Worm (Caenorhabditis elegans) whole organism, young adult: ENCODE measurements around the gene prmt-9.

Experiments used
- B0019.2 ChIP-seq: fragments of 200-800 bp; sonication (Bioruptor generic); conservative IDR thresholded peaks from 2 replicates; pipeline ENCODE4 v1.3.6; 2022; ENCODE audit warnings: missing genetic modification reagents, missing genetic modification characterization, missing compliant biosample characterization
- F10E7.11 ChIP-seq: sonication (generic microtip); optimal IDR thresholded peaks from 2 replicates; lab custom pipeline; 2017; ENCODE audit warnings: mild to moderate bottlenecking, missing genetic modification characterization, moderate library complexity, missing compliant biosample characterization
- F22D6.2 ChIP-seq: sonication (generic microtip); optimal IDR thresholded peaks from 2 replicates; lab custom pipeline; 2016; ENCODE audit warnings: mild to moderate bottlenecking, missing genetic modification characterization, missing compliant biosample characterization
- K11D2.4 ChIP-seq: fragments of 200-800 bp; sonication (Bioruptor generic); IDR thresholded peaks from 2 replicates; pipeline ENCODE4 v1.3.6; 2022; ENCODE audit warnings: missing genetic modification reagents, missing genetic modification characterization, missing compliant biosample characterization
- Y53G8AR.9 ChIP-seq: fragments of 200-800 bp; sonication (Bioruptor generic); conservative IDR thresholded peaks from 2 replicates; pipeline ENCODE4 v1.3.6; 2022; ENCODE audit warnings: missing genetic modification reagents, missing genetic modification characterization, missing compliant biosample characterization
- Y56A3A.18 ChIP-seq: fragments of 200-800 bp; sonication (Bioruptor generic); IDR thresholded peaks from 2 replicates; pipeline ENCODE4 v1.3.6; 2022; ENCODE audit warnings: missing genetic modification reagents, missing genetic modification characterization, missing compliant biosample characterization
- Y95B8A.8 ChIP-seq: fragments of 200-800 bp; sonication (Bioruptor generic); IDR thresholded peaks from 2 replicates; pipeline ENCODE4 v1.3.6; 2022; ENCODE audit warnings: missing genetic modification reagents, missing genetic modification characterization, missing compliant biosample characterization
- akir-1 ChIP-seq: fragments of 200-800 bp; sonication (Bioruptor generic); optimal IDR thresholded peaks from 2 replicates; lab custom pipeline; 2018; ENCODE audit warnings: mild to moderate bottlenecking, missing genetic modification characterization, moderate library complexity, missing compliant biosample characterization
- ama-1 ChIP-seq, 3 experiments: fragments of 150-350 bp in 1 of 3; sonication (generic microtip) in 2 of 3; optimal IDR thresholded peaks; 2 replicates each; lab custom pipeline; 2014 to 2018; ENCODE audit warnings: missing biosample characterization in 2 of 3, missing genetic modification characterization in 2 of 3, missing genetic modification reagents in 2 of 3
- athp-1 ChIP-seq: sonication (generic microtip); optimal IDR thresholded peaks from 2 replicates; lab custom pipeline; 2017; ENCODE audit warnings: mild to moderate bottlenecking, missing genetic modification characterization, missing compliant biosample characterization
- attf-3 ChIP-seq: fragments of 200-800 bp; sonication (Bioruptor generic); conservative IDR thresholded peaks from 2 replicates; pipeline ENCODE4 v1.3.6; 2022; ENCODE audit warnings: missing genetic modification reagents, missing genetic modification characterization, missing compliant biosample characterization
- attf-5 ChIP-seq: fragments of 200-800 bp; sonication (Bioruptor generic); optimal IDR thresholded peaks from 2 replicates; lab custom pipeline; 2018; ENCODE audit warnings: mild to moderate bottlenecking, missing genetic modification characterization, missing compliant biosample characterization
- ccch-3 ChIP-seq: fragments of 200-800 bp; sonication (Bioruptor generic); optimal IDR thresholded peaks from 2 replicates; lab custom pipeline; 2018; ENCODE audit warnings: mild to moderate bottlenecking, missing genetic modification characterization, missing compliant biosample characterization
- cebp-1 ChIP-seq, 2 experiments: fragments of 200-800 bp in 1 of 2; sonication (Bioruptor generic) in 1 of 2; sonication (generic microtip) in 1 of 2; IDR thresholded peaks in 1 of 2; optimal IDR thresholded peaks in 1 of 2; 2 replicates each; pipeline versions ENCODE4 v1.3.6 to Lab custom; 2017 to 2022; ENCODE audit warnings: missing compliant biosample characterization in 2 of 2, missing genetic modification characterization in 2 of 2, mild to moderate bottlenecking in 1 of 2, missing genetic modification reagents in 1 of 2, moderate library complexity in 1 of 2
- cebp-2 ChIP-seq: fragments of 200-800 bp; sonication (Bioruptor generic); IDR thresholded peaks from 2 replicates; pipeline ENCODE4 v1.3.6; 2022; ENCODE audit warnings: missing genetic modification characterization, missing compliant biosample characterization
- ceh-27 ChIP-seq: fragments of 200-800 bp; sonication (Bioruptor generic); optimal IDR thresholded peaks from 2 replicates; lab custom pipeline; 2018; ENCODE audit warnings: mild to moderate bottlenecking, missing genetic modification characterization, moderate library complexity, missing compliant biosample characterization
- dpl-1 ChIP-seq: fragments of 150-350 bp; optimal IDR thresholded peaks from 2 replicates; lab custom pipeline; 2014; ENCODE audit warnings: missing biosample characterization, missing genetic modification reagents, missing genetic modification characterization
- ekl-4 ChIP-seq: fragments of 200-800 bp; sonication (Bioruptor generic); IDR thresholded peaks from 2 replicates; pipeline ENCODE4 v1.3.6; 2022; ENCODE audit warnings: missing genetic modification reagents, missing genetic modification characterization, missing compliant biosample characterization
- him-1 ChIP-seq: sonication (generic microtip); optimal IDR thresholded peaks from 2 replicates; lab custom pipeline; 2016; ENCODE audit warnings: missing genotype, missing genetic modification reagents, missing genetic modification characterization, missing compliant biosample characterization
- hlh-26 ChIP-seq: fragments of 200-800 bp; sonication (Bioruptor generic); conservative IDR thresholded peaks from 2 replicates; pipeline ENCODE4 v1.3.6; 2022; ENCODE audit warnings: missing genetic modification reagents, missing genetic modification characterization, missing compliant biosample characterization
- hmg-20 ChIP-seq: fragments of 200-800 bp; sonication (Bioruptor generic); IDR thresholded peaks from 2 replicates; pipeline ENCODE4 v1.3.6; 2022; ENCODE audit warnings: missing genetic modification reagents, missing genetic modification characterization, missing compliant biosample characterization
- hsf-1 ChIP-seq: fragments of 200-800 bp; sonication (Bioruptor generic); IDR thresholded peaks from 2 replicates; pipeline ENCODE4 v1.3.6; 2022; ENCODE audit warnings: missing genetic modification reagents, missing genetic modification characterization, missing compliant biosample characterization
- let-607 ChIP-seq, 2 experiments: fragments of 200-800 bp in 1 of 2; sonication (Bioruptor generic) in 1 of 2; sonication (generic microtip) in 1 of 2; optimal IDR thresholded peaks; 2 replicates each; lab custom pipeline; 2016 to 2018; ENCODE audit warnings: mild to moderate bottlenecking in 2 of 2, missing compliant biosample characterization in 2 of 2, missing genetic modification characterization in 2 of 2, moderate library complexity in 2 of 2, missing genotype in 1 of 2
- lin-26 ChIP-seq: fragments of 200-800 bp; sonication (Bioruptor generic); IDR thresholded peaks from 2 replicates; pipeline ENCODE4 v1.3.6; 2022; ENCODE audit warnings: missing genetic modification reagents, missing genetic modification characterization, missing compliant biosample characterization
- lin-54 ChIP-seq: fragments of 200-800 bp; sonication (Bioruptor generic); optimal IDR thresholded peaks from 2 replicates; lab custom pipeline; 2018; ENCODE audit warnings: mild to moderate bottlenecking, missing genetic modification characterization, missing compliant biosample characterization
- lsl-1 ChIP-seq: fragments of 200-800 bp; sonication (Bioruptor generic); optimal IDR thresholded peaks from 2 replicates; lab custom pipeline; 2018; ENCODE audit warnings: mild to moderate bottlenecking, missing genetic modification characterization, moderate library complexity, missing compliant biosample characterization
- madf-8 ChIP-seq: fragments of 200-800 bp; sonication (Bioruptor generic); conservative IDR thresholded peaks from 2 replicates; pipeline ENCODE4 v1.3.6; 2022; ENCODE audit warnings: missing genetic modification reagents, missing genetic modification characterization, missing compliant biosample characterization
- mes-4 ChIP-seq: sonication (generic microtip); optimal IDR thresholded peaks from 2 replicates; lab custom pipeline; 2016; ENCODE audit warnings: missing genotype, missing genetic modification characterization, missing compliant biosample characterization
- nfyb-1 ChIP-seq: fragments of 200-800 bp; sonication (Bioruptor generic); IDR thresholded peaks from 2 replicates; pipeline ENCODE4 v1.3.6; 2022; ENCODE audit warnings: missing genetic modification reagents, missing genetic modification characterization, missing compliant biosample characterization
- nhr-90 ChIP-seq: sonication (generic microtip); optimal IDR thresholded peaks from 2 replicates; lab custom pipeline; 2016; ENCODE audit warnings: missing genotype, mild to moderate bottlenecking, missing genetic modification characterization, missing compliant biosample characterization
- rcor-1 ChIP-seq: fragments of 200-800 bp; sonication (Bioruptor generic); IDR thresholded peaks from 2 replicates; pipeline ENCODE4 v1.3.6; 2022; ENCODE audit warnings: missing genetic modification reagents, missing genetic modification characterization, missing compliant biosample characterization
- rec-8 ChIP-seq, 2 experiments: sonication (generic microtip); optimal IDR thresholded peaks; 2 replicates each; lab custom pipeline; 2016; ENCODE audit warnings: mild to moderate bottlenecking in 2 of 2, missing genetic modification characterization in 2 of 2, missing genetic modification reagents in 2 of 2, missing genotype in 2 of 2, missing biosample characterization in 1 of 2, missing compliant biosample characterization in 1 of 2, moderate library complexity in 1 of 2
- sdz-38 ChIP-seq: sonication (generic microtip); optimal IDR thresholded peaks from 2 replicates; lab custom pipeline; 2016; ENCODE audit warnings: missing genotype, missing genetic modification characterization, missing compliant biosample characterization
- sea-2 ChIP-seq: fragments of 200-800 bp; sonication (Bioruptor generic); IDR thresholded peaks from 2 replicates; pipeline ENCODE4 v1.3.6; 2022; ENCODE audit warnings: missing genetic modification characterization, missing compliant biosample characterization
- snpc-1.1 ChIP-seq: sonication (generic microtip); optimal IDR thresholded peaks from 2 replicates; lab custom pipeline; 2017; ENCODE audit warnings: missing genetic modification characterization, mild to moderate bottlenecking, missing compliant biosample characterization, antibody characterized with exemption, moderate library complexity, missing genotype, missing genetic modification reagents; ENCODE audit not compliant: insufficient read depth
- snpc-1.3 ChIP-seq: sonication (generic microtip); optimal IDR thresholded peaks from 2 replicates; lab custom pipeline; 2017; ENCODE audit warnings: missing genetic modification characterization, mild to moderate bottlenecking, missing compliant biosample characterization, antibody characterized with exemption, moderate library complexity, missing genotype, missing genetic modification reagents; ENCODE audit not compliant: insufficient read depth
- somi-1 ChIP-seq: fragments of 200-800 bp; sonication (Bioruptor generic); optimal IDR thresholded peaks from 2 replicates; lab custom pipeline; 2018; ENCODE audit warnings: mild to moderate bottlenecking, missing genetic modification characterization, missing compliant biosample characterization
- tbp1 ChIP-seq: fragments of 200-800 bp; sonication (Bioruptor generic); optimal IDR thresholded peaks from 2 replicates; lab custom pipeline; 2018; ENCODE audit warnings: mild to moderate bottlenecking, missing genetic modification characterization, missing compliant biosample characterization
- tbx-9 ChIP-seq: sonication (generic microtip); optimal IDR thresholded peaks from 2 replicates; lab custom pipeline; 2016; ENCODE audit warnings: borderline replicate concordance, missing genetic modification characterization, inconsistent platforms, missing compliant biosample characterization
- tlf-1 ChIP-seq: fragments of 200-800 bp; sonication (Bioruptor generic); optimal IDR thresholded peaks from 2 replicates; lab custom pipeline; 2018; ENCODE audit warnings: mild to moderate bottlenecking, missing genetic modification characterization, missing compliant biosample characterization
- unc-62 ChIP-seq: fragments of 150-350 bp; optimal IDR thresholded peaks from 2 replicates; lab custom pipeline; 2014; ENCODE audit warnings: missing biosample characterization, missing genetic modification reagents, missing genetic modification characterization
- zim-3 ChIP-seq: sonication (generic microtip); optimal IDR thresholded peaks from 2 replicates; lab custom pipeline; 2017; ENCODE audit warnings: mild to moderate bottlenecking, missing genetic modification characterization, moderate library complexity, missing compliant biosample characterization
- ztf-18 ChIP-seq: sonication (generic microtip); optimal IDR thresholded peaks from 2 replicates; lab custom pipeline; 2016; ENCODE audit warnings: missing genotype, mild to moderate bottlenecking, missing genetic modification characterization, missing compliant biosample characterization
- ztf-22 ChIP-seq: fragments of 200-800 bp; sonication (Bioruptor generic); optimal IDR thresholded peaks from 2 replicates; lab custom pipeline; 2018; ENCODE audit warnings: mild to moderate bottlenecking, missing genetic modification characterization, moderate library complexity, missing compliant biosample characterization
- ztf-26 ChIP-seq: sonication (generic microtip); optimal IDR thresholded peaks from 2 replicates; lab custom pipeline; 2017; ENCODE audit warnings: missing genetic modification characterization, missing compliant biosample characterization
- ztf-3 ChIP-seq: fragments of 200-800 bp; sonication (Bioruptor generic); optimal IDR thresholded peaks from 2 replicates; lab custom pipeline; 2018; ENCODE audit warnings: mild to moderate bottlenecking, missing genetic modification characterization, missing compliant biosample characterization
- ztf-6 ChIP-seq: fragments of 200-800 bp; sonication (Bioruptor generic); IDR thresholded peaks from 2 replicates; pipeline ENCODE4 v1.3.6; 2022; ENCODE audit warnings: missing genetic modification reagents, missing genetic modification characterization, missing compliant biosample characterization

The prmt-9 gene

DNA sequence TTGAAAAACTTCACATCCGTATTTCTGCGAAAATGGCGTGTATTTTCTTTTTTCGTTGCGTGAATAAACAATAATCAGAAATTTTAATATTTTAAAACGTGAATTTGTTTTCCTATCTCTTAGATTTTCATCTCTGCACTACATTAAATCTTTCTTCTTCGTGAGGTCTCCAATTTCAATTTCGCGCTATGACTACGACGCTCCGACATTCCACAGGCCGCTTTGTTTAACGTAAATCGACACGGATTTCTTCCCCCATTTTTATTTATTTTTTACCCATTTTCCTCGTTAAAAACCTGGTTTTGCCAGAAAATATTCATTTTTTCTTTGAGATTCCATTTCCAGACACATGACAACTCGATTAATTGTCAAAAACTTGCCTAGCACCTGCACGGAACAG, 40.5 kb upstream of the prmt-9 start, which contains the start of the genes T23F6.3 and rbd-1 (continued):
- TF ChIP-seq sea-2 (GFP tag; lab: Robert Waterston, UW) (no peak), dpl-1 (GFP tag; lab: Kevin White, UChicago) (peak; percentile 94), snpc-1.1 (no peak), nfyb-1 (peak; percentile 74), Y95B8A.8 (GFP tag; lab: Robert Waterston, UW) (no peak), hlh-26 (GFP tag; lab: Robert Waterston, UW) (no peak), snpc-1.3 (tag; lab: Kevin White, UChicago) (no peak), zim-3 (no peak), F10E7.11 (tag; lab: Kevin White, UChicago) (no peak), rec-8 (tag; optimal IDR thresholded peaks at IDR 0.05; lab: Kevin White, UChicago) (no peak), somi-1 (GFP tag; lab: Kevin White, UChicago) (no peak), ccch-3 (GFP tag; lab: Kevin White, UChicago) (no peak), lin-26 (GFP tag; lab: Robert Waterston, UW) (no peak; the same call in 1 of the 2 replicates), ztf-6 (GFP tag; lab: Robert Waterston, UW) (no peak), ztf-22 (GFP tag; lab: Kevin White, UChicago) (no peak), akir-1 (GFP tag; lab: Kevin White, UChicago) (no peak), attf-3 (GFP tag; lab: Robert Waterston, UW) (peak; percentile 100), B0019.2 (no peak), ama-1 (optimal IDR thresholded peaks at IDR 0.05; lab: Kevin White, UChicago) (no peak), ama-1 (GFP tag; optimal IDR thresholded peaks at IDR 0.05; lab: Kevin White, UChicago) (no peak), hsf-1 (no peak), F22D6.2 (no peak), lsl-1 (no peak), ekl-4 (GFP tag; lab: Robert Waterston, UW) (no peak), ztf-26 (tag; lab: Kevin White, UChicago) (no peak), rcor-1 (GFP tag; lab: Robert Waterston, UW) (peak; percentile 61; the same call in 1 of the 2 replicates), tlf-1 (peak; percentile 15), nhr-90 (no peak), Y53G8AR.9 (GFP tag; lab: Robert Waterston, UW) (peak; percentile 40; the same call in 1 of the 2 replicates), unc-62 (GFP tag; lab: Kevin White, UChicago) (no peak), him-1 (peak; percentile 29), attf-5 (GFP tag; lab: Kevin White, UChicago) (peak; percentile 77), hmg-20 (GFP tag; lab: Robert Waterston, UW) (0 out of 2 replicates have a peak, but pooled peaks have one; percentile 35), ztf-18 (tag; lab: Kevin White, UChicago) (no peak), sdz-38 (no peak), K11D2.4 (GFP tag; lab: Robert Waterston, UW) (peak; percentile 73), cebp-1 (GFP tag; IDR thresholded peaks at IDR 0.05; lab: Robert Waterston, UW) (no peak), cebp-1 (tag; optimal IDR thresholded peaks at IDR 0.05; lab: Kevin White, UChicago) (peak; percentile 66), ceh-27 (GFP tag; lab: Kevin White, UChicago) (peak; percentile 71), athp-1 (tag; lab: Kevin White, UChicago) (no peak), mes-4 (tag; lab: Kevin White, UChicago) (no peak), Y56A3A.18 (GFP tag; lab: Robert Waterston, UW) (no peak), ztf-3 (GFP tag; lab: Kevin White, UChicago) (no peak), cebp-2 (GFP tag; lab: Robert Waterston, UW) (no peak), let-607 (tag; optimal IDR thresholded peaks at IDR 0.05; lab: Kevin White, UChicago) (no peak), tbp1 (GFP tag; lab: Kevin White, UChicago) (peak; percentile 37), madf-8 (no peak), lin-54 (GFP tag; lab: Kevin White, UChicago) (peak; percentile 98), tbx-9 (tag; lab: Kevin White, UChicago) (no peak)
